Fruit fly (Drosophila melanogaster) whole organism, embryonic: ENCODE results near the gene brat.

Experiments
- Atf3 ChIP-seq: fragments of 200-800 bp; sonication (Bioruptor generic); optimal IDR thresholded peaks from 3 replicates; lab custom pipeline; 2016; ENCODE audit warnings: missing biosample characterization, missing genetic modification characterization
- CG1024 ChIP-seq: fragments of 200-800 bp; sonication (Bioruptor generic); IDR thresholded peaks from 2 replicates; pipeline ENCODE4 v1.3.6; 2022; ENCODE audit warnings: missing biosample characterization, missing genetic modification characterization
- CG10267 ChIP-seq: fragments of 200-800 bp; sonication (Bioruptor generic); optimal IDR thresholded peaks from 2 replicates; lab custom pipeline; 2018; ENCODE audit warnings: missing biosample characterization, mild to moderate bottlenecking, missing genetic modification characterization, moderate library complexity
- CG11695 ChIP-seq: fragments of 200-800 bp; sonication (Bioruptor generic); IDR thresholded peaks from 3 replicates; pipeline ENCODE4 v1.3.6; 2022; ENCODE audit warnings: missing biosample characterization, missing genetic modification characterization
- CG11696 ChIP-seq: fragments of 200-800 bp; sonication (Bioruptor generic); IDR thresholded peaks from 2 replicates; pipeline ENCODE4 v1.3.6; 2022; ENCODE audit warnings: missing biosample characterization, missing genetic modification characterization
- CG13624 ChIP-seq: fragments of 200-800 bp; sonication (Bioruptor generic); optimal IDR thresholded peaks from 2 replicates; lab custom pipeline; 2016; ENCODE audit warnings: missing biosample characterization, missing genetic modification characterization
- CG14441 ChIP-seq: fragments of 200-800 bp; sonication (Bioruptor generic); IDR thresholded peaks from 2 replicates; pipeline ENCODE4 v1.3.6; 2022; ENCODE audit warnings: missing biosample characterization, missing genetic modification characterization
- CG15073 ChIP-seq: fragments of 200-800 bp; sonication (Bioruptor generic); optimal IDR thresholded peaks from 2 replicates; lab custom pipeline; 2016; ENCODE audit warnings: missing biosample characterization, missing genetic modification characterization
- CG17802 ChIP-seq: fragments of 200-800 bp; sonication (Bioruptor generic); optimal IDR thresholded peaks from 2 replicates; lab custom pipeline; 2018; ENCODE audit warnings: missing biosample characterization, mild to moderate bottlenecking, missing genetic modification characterization, moderate library complexity
- CG1792 ChIP-seq: fragments of 200-800 bp; sonication (Bioruptor generic); optimal IDR thresholded peaks from 2 replicates; lab custom pipeline; 2016; ENCODE audit warnings: missing biosample characterization, missing genetic modification characterization
- CG2199 ChIP-seq: fragments of 200-800 bp; sonication (Bioruptor generic); IDR thresholded peaks from 3 replicates; pipeline ENCODE4 v1.3.6; 2022; ENCODE audit warnings: missing biosample characterization, missing genetic modification characterization
- CG31441 ChIP-seq: fragments of 200-800 bp; sonication (Bioruptor generic); IDR thresholded peaks from 2 replicates; pipeline ENCODE4 v1.3.6; 2022; ENCODE audit warnings: missing biosample characterization, missing genetic modification characterization
- CG4707 ChIP-seq: fragments of 200-800 bp; sonication (Bioruptor generic); optimal IDR thresholded peaks from 2 replicates; lab custom pipeline; 2018; ENCODE audit warnings: missing biosample characterization, mild to moderate bottlenecking, missing genetic modification characterization, moderate library complexity
- CG5953 ChIP-seq: fragments of 200-800 bp; sonication (Bioruptor generic); IDR thresholded peaks from 2 replicates; pipeline ENCODE4 v1.3.6; 2022; ENCODE audit warnings: missing biosample characterization, missing genetic modification characterization
- CG6683 ChIP-seq: fragments of 200-800 bp; sonication (Bioruptor generic); optimal IDR thresholded peaks from 2 replicates; lab custom pipeline; 2017; ENCODE audit warnings: missing biosample characterization, mild to moderate bottlenecking, missing genetic modification characterization, missing genetic modification reagents
- CG9437 ChIP-seq: fragments of 200-800 bp; sonication (Bioruptor generic); optimal IDR thresholded peaks from 2 replicates; lab custom pipeline; 2018; ENCODE audit warnings: missing biosample characterization, mild to moderate bottlenecking, missing genetic modification characterization
- Dip3 ChIP-seq: fragments of 200-800 bp; sonication (Bioruptor generic); optimal IDR thresholded peaks from 3 replicates; lab custom pipeline; 2016; ENCODE audit warnings: missing biosample characterization, missing genetic modification characterization
- Doc2 ChIP-seq: fragments of 200-800 bp; sonication (Bioruptor generic); IDR thresholded peaks from 2 replicates; pipeline ENCODE4 v1.3.6; 2022; ENCODE audit warnings: missing biosample characterization, missing genetic modification characterization
- E2f1 ChIP-seq: fragments of 200-800 bp; sonication (Bioruptor generic); IDR thresholded peaks from 2 replicates; pipeline ENCODE4 v1.3.6; 2022; ENCODE audit warnings: missing biosample characterization, missing genetic modification characterization
- Fer1 ChIP-seq: fragments of 200-800 bp; sonication (Bioruptor generic); optimal IDR thresholded peaks from 2 replicates; lab custom pipeline; 2017; ENCODE audit warnings: missing biosample characterization, mild to moderate bottlenecking, missing genetic modification characterization
- GATAe ChIP-seq: fragments of 200-800 bp; sonication (Bioruptor generic); conservative IDR thresholded peaks from 2 replicates; pipeline ENCODE4 v1.3.6; 2022; ENCODE audit warnings: missing biosample characterization, missing genetic modification characterization
- Hand ChIP-seq: fragments of 200-800 bp; sonication (Bioruptor generic); optimal IDR thresholded peaks from 2 replicates; lab custom pipeline; 2017; ENCODE audit warnings: mild to moderate bottlenecking, missing biosample characterization, missing genetic modification reagents, missing genetic modification characterization
- MTF-1 ChIP-seq: fragments of 200-800 bp; sonication (Bioruptor generic); optimal IDR thresholded peaks from 2 replicates; lab custom pipeline; 2018; ENCODE audit warnings: missing biosample characterization, mild to moderate bottlenecking, missing genetic modification characterization, borderline replicate concordance
- Mes4 ChIP-seq: fragments of 200-800 bp; sonication (Bioruptor generic); optimal IDR thresholded peaks from 2 replicates; lab custom pipeline; 2016; ENCODE audit warnings: missing biosample characterization, missing genetic modification characterization
- Opbp ChIP-seq: fragments of 200-800 bp; sonication (Bioruptor generic); IDR thresholded peaks from 3 replicates; pipeline ENCODE4 v1.3.6; 2022; ENCODE audit warnings: missing biosample characterization, missing genetic modification characterization; ENCODE audit not compliant: partially characterized antibody
- Sry-δ ChIP-seq: fragments of 200-800 bp; sonication (Bioruptor generic); optimal IDR thresholded peaks from 2 replicates; lab custom pipeline; 2016; ENCODE audit warnings: missing biosample characterization, missing genetic modification characterization
- Trl ChIP-seq, 3 experiments: fragments of >200 bp in 2 of 3; fragments of 200-800 bp in 1 of 3; sonication (Bioruptor generic) in 1 of 3; optimal IDR thresholded peaks; 2 replicates in 1 of 3; 3 replicates in 2 of 3; lab custom pipeline; 2016 to 2017; ENCODE audit warnings: missing biosample characterization in 1 of 3, missing genetic modification characterization in 1 of 3
- Usf ChIP-seq: fragments of 200-800 bp; sonication (Bioruptor generic); optimal IDR thresholded peaks from 2 replicates; lab custom pipeline; 2017; ENCODE audit warnings: missing genotype, missing biosample characterization, missing genetic modification characterization
- bigmax ChIP-seq: fragments of 200-800 bp; sonication (Bioruptor generic); optimal IDR thresholded peaks from 2 replicates; lab custom pipeline; 2018; ENCODE audit warnings: missing biosample characterization, mild to moderate bottlenecking, missing genetic modification characterization
- cad ChIP-seq: fragments of >200 bp; optimal IDR thresholded peaks from 2 replicates; lab custom pipeline; 2017; ENCODE audit warnings: missing biosample characterization, missing genetic modification characterization
- cas ChIP-seq: fragments of 200-800 bp; sonication (Bioruptor generic); IDR thresholded peaks from 2 replicates; pipeline ENCODE4 v1.3.6; 2022; ENCODE audit warnings: missing biosample characterization, missing genetic modification characterization
- caup ChIP-seq: fragments of 200-800 bp; sonication (Bioruptor generic); optimal IDR thresholded peaks from 3 replicates; lab custom pipeline; 2017; ENCODE audit warnings: missing biosample characterization, mild to moderate bottlenecking, missing genetic modification characterization, moderate library complexity; ENCODE audit not compliant: severe bottlenecking
- chinmo ChIP-seq: fragments of 200-800 bp; sonication (Bioruptor generic); IDR thresholded peaks from 4 replicates; pipeline ENCODE4 v1.3.6; 2022; ENCODE audit warnings: missing biosample characterization, missing genetic modification characterization; ENCODE audit not compliant: partially characterized antibody
- corto ChIP-seq: fragments of 200-800 bp; sonication (Bioruptor generic); optimal IDR thresholded peaks from 2 replicates; lab custom pipeline; 2016; ENCODE audit warnings: missing biosample characterization, mild to moderate bottlenecking, missing genetic modification characterization, moderate library complexity
- dmrt99B ChIP-seq: fragments of 200-800 bp; sonication (Bioruptor generic); optimal IDR thresholded peaks from 2 replicates; lab custom pipeline; 2018; ENCODE audit warnings: missing biosample characterization, mild to moderate bottlenecking, missing genetic modification characterization, moderate library complexity
- ems ChIP-seq: fragments of 200-800 bp; sonication (Bioruptor generic); optimal IDR thresholded peaks from 3 replicates; lab custom pipeline; 2016; ENCODE audit warnings: missing biosample characterization, missing genetic modification characterization
- en ChIP-seq: fragments of 200-800 bp; sonication (Bioruptor generic); optimal IDR thresholded peaks from 2 replicates; lab custom pipeline; 2016; ENCODE audit warnings: missing biosample characterization, missing genetic modification characterization
- fd64A ChIP-seq: fragments of 200-800 bp; sonication (Bioruptor generic); optimal IDR thresholded peaks from 3 replicates; lab custom pipeline; 2018; ENCODE audit warnings: missing biosample characterization, mild to moderate bottlenecking, missing genetic modification characterization
- grau ChIP-seq: fragments of 200-800 bp; optimal IDR thresholded peaks from 3 replicates; lab custom pipeline; 2019; ENCODE audit warnings: missing biosample characterization, mild to moderate bottlenecking, missing genetic modification characterization, moderate library complexity
- hbn ChIP-seq: fragments of 200-800 bp; sonication (Bioruptor generic); IDR thresholded peaks from 2 replicates; pipeline ENCODE4 v1.3.6; 2022; ENCODE audit warnings: missing biosample characterization, missing genetic modification characterization; ENCODE audit not compliant: partially characterized antibody
- lab ChIP-seq: fragments of 200-800 bp; sonication (Bioruptor generic); optimal IDR thresholded peaks from 3 replicates; lab custom pipeline; 2017; ENCODE audit warnings: missing biosample characterization, missing genetic modification characterization, mild to moderate bottlenecking, moderate library complexity, missing genetic modification reagents
- nom ChIP-seq: fragments of 200-800 bp; sonication (Bioruptor generic); optimal IDR thresholded peaks from 2 replicates; lab custom pipeline; 2017; ENCODE audit warnings: missing biosample characterization, missing genetic modification characterization, mild to moderate bottlenecking, moderate library complexity, missing genetic modification reagents
- pros ChIP-seq: fragments of 200-800 bp; sonication (Bioruptor generic); optimal IDR thresholded peaks from 3 replicates; lab custom pipeline; 2019; ENCODE audit warnings: missing biosample characterization, mild to moderate bottlenecking, missing genetic modification characterization, moderate library complexity
- scrt ChIP-seq: fragments of 200-800 bp; sonication (Bioruptor generic); optimal IDR thresholded peaks from 2 replicates; lab custom pipeline; 2018; ENCODE audit warnings: missing biosample characterization, mild to moderate bottlenecking, missing genetic modification characterization, moderate library complexity
- sima ChIP-seq: fragments of 200-800 bp; sonication (Bioruptor generic); optimal IDR thresholded peaks from 2 replicates; lab custom pipeline; 2016; ENCODE audit warnings: missing biosample characterization, missing genetic modification characterization
- slbo ChIP-seq: fragments of 200-800 bp; sonication (Bioruptor generic); IDR thresholded peaks from 2 replicates; pipeline ENCODE4 v1.3.6; 2022; ENCODE audit warnings: missing biosample characterization, missing genetic modification characterization
- wek ChIP-seq: fragments of 200-800 bp; sonication (Bioruptor generic); optimal IDR thresholded peaks from 3 replicates; lab custom pipeline; 2018; ENCODE audit warnings: missing biosample characterization, mild to moderate bottlenecking, missing genetic modification characterization, moderate library complexity
- yki ChIP-seq: fragments of >200 bp; optimal IDR thresholded peaks from 3 replicates; lab custom pipeline; 2018
- zen2 ChIP-seq: fragments of 200-800 bp; sonication (Bioruptor generic); IDR thresholded peaks from 3 replicates; pipeline ENCODE4 v1.3.6; 2022; ENCODE audit warnings: missing biosample characterization, missing genetic modification characterization; ENCODE audit not compliant: partially characterized antibody

Gene brat

dm6 chr2L:19131905-19132402 is 1.7 kb upstream of the brat start, which contains the start of the genes AsnRS and DCTN6-p27 (continued):
- TF ChIP-seq pros (GFP tag; lab: Kevin White, UChicago), result no peak
- TF ChIP-seq slbo (GFP tag; lab: Robert Waterston, UW), result peak; percentile 83
- TF ChIP-seq zen2 (GFP tag; lab: Robert Waterston, UW), result 0 out of 3 replicates have a peak, but pooled peaks have one; percentile 59
- no peak for TF ChIP-seq cas (GFP tag; lab: Robert Waterston, UW)
- TF ChIP-seq sima (GFP tag; lab: Kevin White, UChicago), result no peak
- peak; percentile 8 for TF ChIP-seq Atf3 (GFP tag; lab: Kevin White, UChicago)
- no peak for TF ChIP-seq corto (GFP tag; lab: Kevin White, UChicago)
- TF ChIP-seq CG17802, result no peak
- TF ChIP-seq chinmo (GFP tag; lab: Robert Waterston, UW), result peak; percentile 76; the same call in 2 of the 4 replicates
- no peak for TF ChIP-seq cad
- TF ChIP-seq Opbp (GFP tag; lab: Robert Waterston, UW), result no peak; the same call in 1 of the 3 replicates
- peak; percentile 49; the same call in 1 of the 2 replicates for TF ChIP-seq E2f1
- peak; percentile 63 for TF ChIP-seq caup (GFP tag; lab: Kevin White, UChicago)
- peak; percentile 71 for TF ChIP-seq Dip3 (GFP tag; lab: Kevin White, UChicago)
- peak; percentile 3 for TF ChIP-seq Usf (GFP tag; lab: Kevin White, UChicago)
- no peak for TF ChIP-seq MTF-1 (GFP tag; lab: Kevin White, UChicago)
- no peak for TF ChIP-seq scrt
- peak; percentile 4 for TF ChIP-seq CG6683
- no peak for TF ChIP-seq lab
- TF ChIP-seq GATAe (GFP tag; lab: Robert Waterston, UW), result no peak
- TF ChIP-seq Mes4, result peak; percentile 8
- no peak for TF ChIP-seq en (GFP tag; lab: Kevin White, UChicago)
- TF ChIP-seq CG5953 (GFP tag; lab: Robert Waterston, UW), result 0 out of 2 replicates have a peak, but pooled peaks have one; percentile 48
- no peak for TF ChIP-seq wek (GFP tag; lab: Kevin White, UChicago)
- TF ChIP-seq Doc2 (GFP tag; lab: Robert Waterston, UW), result no peak
- peak; percentile 70 for TF ChIP-seq Sry-δ
- no peak for TF ChIP-seq CG4707 (GFP tag; lab: Kevin White, UChicago)
- peak; percentile 70 for TF ChIP-seq CG31441 (GFP tag; lab: Robert Waterston, UW)
- no peak for TF ChIP-seq CG15073
- TF ChIP-seq CG2199 (GFP tag; lab: Robert Waterston, UW), result peak; percentile 60; the same call in 1 of the 3 replicates
- peak; percentile 63 for TF ChIP-seq hbn (GFP tag; lab: Robert Waterston, UW)
- peak; percentile 57 for TF ChIP-seq CG13624 (GFP tag; lab: Kevin White, UChicago)
- TF ChIP-seq dmrt99B (tag; lab: Kevin White, UChicago), result no peak
- no peak for TF ChIP-seq Trl (optimal IDR thresholded peaks at IDR 0.05; lab: Kevin White, UChicago)
- peak; percentile 57 for TF ChIP-seq Trl (GFP tag; optimal IDR thresholded peaks at IDR 0.05; lab: Kevin White, UChicago)
- TF ChIP-seq fd64A (GFP tag; lab: Kevin White, UChicago), result no peak
- TF ChIP-seq CG10267 (tag; lab: Kevin White, UChicago), result peak; percentile 93
- TF ChIP-seq bigmax (GFP tag; lab: Kevin White, UChicago), result no peak
- TF ChIP-seq ems (GFP tag; lab: Kevin White, UChicago), result peak; percentile 49
- no peak for TF ChIP-seq CG1024
- TF ChIP-seq Hand (GFP tag; lab: Kevin White, UChicago), result peak; percentile 38
- TF ChIP-seq CG1792 (GFP tag; lab: Kevin White, UChicago), result no peak
- peak; percentile 67 for TF ChIP-seq CG9437 (GFP tag; lab: Kevin White, UChicago)
- TF ChIP-seq Fer1 (GFP tag; lab: Kevin White, UChicago), result peak; percentile 60
- peak; percentile 50 for TF ChIP-seq CG14441
- TF ChIP-seq yki (lab: Kevin White, UChicago), result no peak
- TF ChIP-seq grau (tag; lab: Kevin White, UChicago), result peak; percentile 67
- no peak for TF ChIP-seq CG11696 (GFP tag; lab: Robert Waterston, UW)
- peak; percentile 18 for TF ChIP-seq nom (GFP tag; lab: Kevin White, UChicago)
- TF ChIP-seq CG11695, result peak; percentile 60; the same call in 1 of the 3 replicates
